Worm (Caenorhabditis elegans) whole organism, dauer: ENCODE measurements around the gene egl-2.

Experiments used
- unc-62 ChIP-seq: sonication (generic microtip); optimal IDR thresholded peaks from 2 replicates; lab custom pipeline; 2017; ENCODE audit warnings: missing biosample characterization, missing genetic modification reagents, missing genetic modification characterization

egl-2 gene

DNA sequence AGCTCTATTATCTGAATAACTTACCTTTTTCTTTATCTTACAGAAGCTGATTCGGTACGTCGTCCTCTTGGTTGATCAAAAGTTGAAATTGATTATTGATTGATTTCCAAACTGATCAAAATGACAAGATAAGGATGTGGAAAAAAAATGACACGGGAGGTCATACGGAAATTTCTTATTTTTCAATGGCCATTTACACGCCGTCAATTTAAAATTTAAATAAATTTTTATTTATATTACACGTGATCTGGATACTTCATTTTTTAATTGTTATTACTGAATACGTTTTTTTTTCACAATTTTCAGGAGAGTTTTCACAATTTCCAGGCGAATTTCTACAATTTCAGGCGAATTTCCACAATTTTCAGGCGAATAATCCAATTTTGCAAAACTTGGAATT, 23.2 kb downstream of the egl-2 start, which contains the start of gene Y75B7B.2:
Gene Y75B7B.2 (minus strand): TSS at position 101 of the 400 bp plus-strand sequence.
- no peak for TF ChIP-seq unc-62 (GFP tag; lab: Kevin White, UChicago)

DNA sequence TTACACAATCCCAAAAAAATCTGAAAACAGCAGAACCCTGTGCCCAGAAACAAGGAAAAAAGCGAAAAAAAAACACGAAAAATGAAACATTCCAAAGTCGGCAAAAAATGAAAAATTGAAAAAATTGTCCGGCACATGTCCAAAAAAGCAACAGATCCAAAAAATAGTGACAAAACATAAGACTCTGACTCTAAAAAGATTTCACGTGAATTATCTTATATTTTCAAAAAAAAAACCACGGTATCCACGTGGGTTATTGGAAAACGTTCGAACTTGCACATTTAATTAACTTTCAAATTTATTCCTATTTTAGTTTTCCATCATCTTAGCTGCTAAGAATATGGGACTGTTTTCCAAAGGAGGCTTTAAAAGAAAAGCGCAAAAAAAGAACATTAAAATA, 28.5 kb downstream of the egl-2 start, which contains the start of gene Y75B7B.1:
Gene Y75B7B.1 (plus strand): TSS at position 301 of the 400 bp plus-strand sequence.
- TF ChIP-seq unc-62 (GFP tag; lab: Kevin White, UChicago), result no peak

DNA sequence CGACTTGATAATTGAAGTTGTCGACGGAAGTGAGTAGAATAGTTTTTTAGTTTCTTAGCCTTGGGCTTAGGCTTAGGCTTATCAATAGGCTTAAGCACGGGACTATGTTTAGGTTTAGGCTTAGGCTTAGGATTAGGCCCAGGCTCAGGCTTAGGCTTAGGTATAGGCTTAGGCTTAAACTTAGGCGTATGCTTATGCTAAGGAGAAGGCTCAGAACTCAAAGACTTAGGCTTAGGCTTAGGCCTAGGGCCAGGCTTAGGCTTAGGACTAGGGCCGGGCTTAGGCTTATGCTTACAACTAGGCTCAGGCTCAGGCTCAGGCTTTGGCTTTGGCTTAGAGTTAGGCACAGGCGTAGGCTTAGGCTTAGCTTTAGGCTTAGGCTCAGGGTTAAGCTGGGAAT, 32.6 kb downstream of the egl-2 start:
- TF ChIP-seq unc-62 (GFP tag; lab: Kevin White, UChicago), result no peak

DNA sequence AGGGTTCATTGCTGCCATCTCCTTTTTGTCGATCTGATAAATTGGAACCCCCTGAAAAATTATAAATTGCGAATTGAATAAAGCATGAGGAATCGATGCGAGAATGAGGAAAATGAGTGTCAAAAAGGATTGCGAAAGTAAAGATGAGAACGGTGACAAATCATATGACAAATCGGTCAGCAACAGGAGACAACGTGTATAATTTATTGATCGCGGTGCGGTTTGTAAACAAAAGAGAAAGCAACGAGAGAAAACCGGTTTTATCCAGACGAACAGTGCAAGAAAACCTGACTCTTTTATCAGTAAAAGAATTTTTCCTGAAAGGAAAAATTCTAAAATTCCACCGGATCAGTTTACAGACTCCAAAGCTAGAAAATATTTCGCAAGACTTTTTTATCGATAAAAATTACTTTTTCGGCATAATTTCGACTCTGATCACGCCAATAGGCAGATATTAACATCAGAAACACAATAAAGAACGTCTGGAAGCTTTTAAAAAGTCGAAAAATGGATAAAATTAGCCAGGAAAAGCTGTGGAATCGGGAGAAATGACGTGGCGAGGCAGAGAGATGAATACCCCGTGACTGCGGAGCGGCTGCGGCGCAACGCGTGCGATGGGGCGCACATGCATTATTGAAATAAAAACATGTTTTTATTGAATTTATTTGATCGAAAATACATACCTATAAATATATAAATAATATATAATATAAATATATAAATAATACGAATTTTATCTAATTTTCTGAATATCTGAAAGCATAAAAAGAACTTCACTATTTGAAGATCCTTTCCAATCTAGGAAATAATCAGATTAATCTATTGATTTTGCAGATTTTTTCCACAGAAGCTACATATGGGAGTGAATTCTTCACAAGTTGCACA, 35.0 kb downstream of the egl-2 start, which contains the start of the genes rab-1 and C39F7.5:
Gene rab-1 (minus strand): TSS at position 51 of the 885 bp plus-strand sequence.
Gene C39F7.5 (plus strand): TSS at position 835 of the 885 bp plus-strand sequence.
- no peak for TF ChIP-seq unc-62 (GFP tag; lab: Kevin White, UChicago)

DNA sequence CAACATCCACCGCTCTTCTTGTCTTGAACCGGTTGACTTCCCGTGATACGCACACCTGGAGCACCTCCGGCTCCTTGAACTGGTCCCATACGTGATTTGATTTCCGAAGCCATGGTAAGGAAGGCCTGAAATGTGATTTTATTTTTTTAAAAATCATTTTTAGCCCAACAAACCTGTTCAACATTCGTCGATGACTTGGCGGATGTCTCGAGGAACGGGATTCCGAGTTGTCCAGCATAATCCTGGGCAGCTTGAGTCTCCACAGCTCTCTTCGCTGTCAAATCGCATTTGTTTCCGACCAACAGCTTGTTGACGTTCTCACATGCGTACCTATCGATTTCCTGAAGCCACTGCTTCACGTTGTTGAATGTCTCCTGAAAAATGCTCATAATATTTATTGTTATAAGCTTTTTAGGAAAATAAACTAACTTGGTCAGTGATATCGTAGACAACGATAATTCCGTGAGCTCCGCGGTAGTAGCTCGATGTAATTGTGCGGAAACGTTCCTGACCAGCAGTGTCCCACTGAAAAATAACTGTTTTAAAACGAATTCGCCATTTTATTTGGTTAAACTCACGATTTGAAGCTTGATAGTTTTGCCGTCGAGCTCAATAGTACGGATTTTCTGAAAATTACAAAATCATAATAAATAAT, 35.9 kb downstream of the egl-2 start:
- no peak for TF ChIP-seq unc-62 (GFP tag; lab: Kevin White, UChicago)

DNA sequence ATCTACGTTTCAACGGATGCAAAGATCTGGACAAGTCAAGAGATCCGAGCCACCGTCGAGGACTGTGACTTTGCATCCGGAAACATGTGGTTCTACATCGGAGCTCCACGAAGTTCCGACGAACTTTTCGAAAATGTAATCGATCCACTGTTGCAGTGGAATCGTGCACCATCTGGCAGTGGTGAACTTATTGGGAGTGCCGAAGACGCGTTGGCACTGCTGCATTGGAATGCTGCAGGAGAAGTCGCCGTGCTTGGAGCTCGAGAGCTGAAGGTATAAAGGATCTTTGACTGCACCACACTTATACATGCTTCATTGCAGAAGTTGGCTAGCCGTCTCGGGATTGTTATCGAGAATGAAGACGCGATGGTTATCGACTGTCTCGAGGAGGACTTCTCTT, 37.1 kb downstream of the egl-2 start:
- TF ChIP-seq unc-62 (GFP tag; lab: Kevin White, UChicago), result no peak

DNA sequence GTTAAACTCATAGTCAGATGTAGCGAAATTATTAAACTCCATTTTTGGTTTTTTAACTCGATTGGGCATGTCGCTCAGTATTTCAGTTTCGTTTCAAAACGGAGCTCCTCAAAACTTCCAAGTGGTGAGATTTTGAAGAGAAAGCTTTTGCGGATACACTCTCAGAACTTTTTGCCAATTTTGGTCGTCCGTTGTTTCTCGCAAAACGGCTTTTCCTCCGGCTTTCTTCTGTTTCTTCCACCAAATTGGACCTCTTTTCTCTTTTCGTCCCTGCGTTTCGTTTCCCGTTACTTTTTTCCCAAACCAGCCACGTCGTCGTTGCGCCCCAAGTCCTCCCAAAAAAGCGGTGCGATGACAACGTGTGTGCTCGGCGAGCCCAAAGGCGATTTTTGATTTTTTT, 39.1 kb downstream of the egl-2 start, which contains the start of gene C39F7.1:
Gene C39F7.1 (plus strand): TSS at position 301 of the 400 bp plus-strand sequence.
- TF ChIP-seq unc-62 (GFP tag; lab: Kevin White, UChicago), result no peak

DNA sequence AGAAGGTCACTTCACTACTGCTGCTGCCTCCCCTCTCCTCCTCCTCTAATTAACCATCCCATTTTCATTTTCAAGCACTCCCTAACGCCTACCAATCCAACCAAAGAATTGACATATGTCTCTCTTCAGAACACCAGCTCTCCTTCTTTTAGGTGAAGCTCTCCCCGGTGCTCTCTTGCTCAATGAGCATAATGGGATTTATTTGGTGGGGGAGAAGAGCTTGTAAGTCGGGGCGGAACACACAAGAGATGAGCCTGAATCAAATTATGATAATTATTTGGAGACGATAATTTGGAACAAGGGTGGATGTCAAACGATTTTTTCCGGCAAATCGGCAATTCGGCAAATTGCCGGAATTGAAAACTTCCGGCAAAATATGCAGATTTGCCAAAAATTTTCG, 46.3 kb downstream of the egl-2 start:
- no peak for TF ChIP-seq unc-62 (GFP tag; lab: Kevin White, UChicago)

DNA sequence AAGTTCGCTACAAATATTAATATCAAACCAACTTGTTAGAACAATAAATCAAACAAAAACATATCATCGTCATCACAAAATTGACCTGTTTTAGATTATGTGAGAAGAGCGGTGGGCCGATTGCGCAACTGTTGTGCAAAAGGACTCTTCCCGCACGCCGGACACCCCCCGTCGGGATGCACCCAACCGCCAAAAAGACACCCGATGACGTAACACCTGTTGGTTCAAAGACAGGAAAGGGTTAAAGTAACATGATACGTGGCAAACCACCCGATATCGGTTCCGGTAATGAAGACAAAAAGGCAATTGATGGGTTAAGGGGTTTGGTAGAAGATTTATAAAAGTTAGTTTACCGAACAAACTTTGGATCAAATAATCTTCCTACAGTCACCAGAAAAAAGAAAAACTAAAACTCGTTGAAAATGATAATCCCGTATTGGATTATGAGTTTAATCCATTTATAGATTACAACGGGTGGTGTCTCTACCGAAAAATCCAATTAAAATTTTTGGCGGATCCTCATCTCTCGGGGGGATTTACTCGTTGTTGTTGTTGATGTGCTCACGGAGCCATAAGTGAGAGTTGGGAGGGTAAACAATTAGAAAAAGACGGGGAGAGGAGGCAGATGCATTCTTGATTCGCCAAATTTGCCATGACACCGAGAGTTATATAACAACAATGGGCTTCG, 55.0 kb downstream of the egl-2 start:
- no peak for TF ChIP-seq unc-62 (GFP tag; lab: Kevin White, UChicago)

DNA sequence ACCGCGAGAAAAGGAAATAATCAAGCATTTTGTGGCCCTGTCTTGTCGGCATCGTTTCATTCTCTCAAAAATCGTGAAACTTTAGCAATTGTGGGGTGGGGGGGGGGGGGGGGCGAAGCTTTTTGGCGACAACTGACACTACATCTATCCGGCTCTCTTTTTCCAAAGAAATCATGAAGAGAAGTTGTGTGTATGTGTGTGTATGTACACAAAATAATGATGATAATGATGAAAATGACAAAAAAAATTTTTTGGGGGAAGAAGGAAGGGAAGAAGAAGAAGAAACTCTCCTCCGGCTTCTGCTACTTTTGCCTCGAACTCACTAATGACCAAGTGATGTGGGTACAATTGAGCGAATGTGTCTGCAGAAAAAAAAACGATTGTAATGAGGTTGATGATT, 56.1 kb downstream of the egl-2 start:
- TF ChIP-seq unc-62 (GFP tag; lab: Kevin White, UChicago), result no peak

DNA sequence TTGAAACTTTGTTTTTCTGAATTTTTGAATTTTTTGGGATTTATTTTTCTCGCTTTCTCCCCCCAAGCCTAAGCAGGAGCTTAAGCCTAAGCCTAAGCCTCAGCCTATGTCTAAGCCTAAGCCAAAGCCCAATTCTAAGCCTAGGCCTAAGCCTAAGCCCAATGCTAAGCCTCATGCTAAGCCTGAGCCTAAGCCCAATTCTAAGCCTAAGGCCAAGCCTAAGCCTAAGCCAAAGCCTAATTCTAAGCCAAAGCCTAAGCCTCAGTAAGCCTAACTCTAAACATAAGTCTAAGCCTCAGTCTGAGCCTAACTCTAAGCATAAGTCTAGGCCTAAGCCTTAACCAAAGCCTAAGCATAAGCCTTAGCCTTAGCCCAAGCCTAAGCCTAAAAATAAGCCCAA, 56.7 kb downstream of the egl-2 start:
- TF ChIP-seq unc-62 (GFP tag; lab: Kevin White, UChicago), result no peak
